Worm (Caenorhabditis elegans) whole organism, L2 larva: ENCODE results near the gene srg-27.

ENCODE experiments used
- blmp-1 ChIP-seq: sonication (generic microtip); optimal IDR thresholded peaks from 2 replicates; lab custom pipeline; 2017; ENCODE audit warnings: missing genetic modification characterization, mild to moderate bottlenecking, missing compliant biosample characterization, antibody characterized with exemption, moderate library complexity; ENCODE audit not compliant: insufficient read depth
- egl-27 ChIP-seq: sonication (generic microtip); optimal IDR thresholded peaks from 3 replicates; lab custom pipeline; 2017; ENCODE audit warnings: missing biosample characterization, missing genetic modification reagents, missing genetic modification characterization
- lin-39 ChIP-seq: fragments of 150-350 bp; optimal IDR thresholded peaks from 2 replicates; lab custom pipeline; 2014; ENCODE audit warnings: missing biosample characterization, missing genetic modification reagents, missing genetic modification characterization
- skn-1 ChIP-seq: sonication (generic microtip); optimal IDR thresholded peaks from 2 replicates; lab custom pipeline; 2017; ENCODE audit warnings: missing biosample characterization, missing genetic modification characterization

ce11 chrV:5304366-5304765, 35.2 kb upstream of the srg-27 start:
- TF ChIP-seq skn-1 (tag; lab: Kevin White, UChicago) (no peak), egl-27 (tag; lab: Kevin White, UChicago) (no peak), blmp-1 (tag; lab: Kevin White, UChicago) (no peak), lin-39 (tag; lab: Kevin White, UChicago) (no peak)
